Worm (Caenorhabditis elegans): ENCODE data around the gene irld-51.

- TF ChIP-seq unc-39 (tag; optimal IDR thresholded peaks at IDR 0.05) (no peak), zag-1 (tag; optimal IDR thresholded peaks at IDR 0.05) (no peak), nhr-237 (tag; optimal IDR thresholded peaks at IDR 0.05) (no peak), dmd-4 (tag; optimal IDR thresholded peaks at IDR 0.05) (no peak), nhr-10 (tag; optimal IDR thresholded peaks at IDR 0.05) (no peak), nhr-12 (tag; optimal IDR thresholded peaks at IDR 0.05) (no peak), mab-5 (tag; optimal IDR thresholded peaks at IDR 0.05) (no peak), lsy-2 (tag; optimal IDR thresholded peaks at IDR 0.05) (no peak), nhr-6 (tag; optimal IDR thresholded peaks at IDR 0.05) (no peak)
These were observed 30.2 kb downstream of the irld-51 start for ce11 chrII:2922359-2922758.

All from whole organism, L2 larva.